Worm (Caenorhabditis elegans): ENCODE results near the gene unc-83.

DNA sequence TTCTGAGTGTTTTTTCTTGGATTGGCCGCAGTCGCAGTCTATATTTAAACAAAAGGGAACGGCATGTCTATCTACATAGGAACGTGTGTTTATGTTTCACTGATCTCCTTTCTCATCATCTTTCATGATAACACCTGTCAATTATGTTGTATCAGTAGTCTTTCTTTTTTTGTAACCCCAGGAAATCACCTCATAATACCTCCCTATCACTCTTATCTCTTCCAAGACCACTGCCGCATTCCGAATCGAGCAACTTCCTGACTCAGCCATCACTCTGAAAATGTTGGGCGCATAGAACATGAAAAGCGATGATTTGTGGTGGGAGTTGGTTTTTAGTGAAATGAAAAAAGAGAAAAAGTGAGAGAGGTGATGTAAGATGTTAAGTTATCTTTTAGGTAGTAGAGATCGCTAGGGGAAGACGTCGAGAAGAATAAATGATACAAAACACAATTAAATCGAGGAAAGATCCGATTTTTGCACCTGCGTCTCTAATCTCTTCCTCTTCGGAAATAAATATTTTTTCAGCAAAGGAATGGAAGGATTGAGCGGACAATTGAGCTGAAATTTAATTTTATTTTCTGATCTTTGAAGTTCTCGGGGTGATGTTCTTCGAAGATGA, 58.1 kb downstream of the unc-83 start:
- TF ChIP-seq sea-2 (GFP tag; optimal IDR thresholded peaks at IDR 0.05) (no peak), nhr-76 (tag; optimal IDR thresholded peaks at IDR 0.05) (no peak), jun-1 (tag; optimal IDR thresholded peaks at IDR 0.05) (no peak), snpc-4 (tag; optimal IDR thresholded peaks at IDR 0.05) (no peak), elt-1 (tag; optimal IDR thresholded peaks at IDR 0.05) (no peak), egl-5 (tag; optimal IDR thresholded peaks at IDR 0.05) (no peak), daf-12 (tag; optimal IDR thresholded peaks at IDR 0.05) (no peak), ztf-11 (tag; optimal IDR thresholded peaks at IDR 0.05) (no peak), unc-39 (tag; optimal IDR thresholded peaks at IDR 0.05) (no peak)
